Fruit fly (Drosophila melanogaster): ENCODE data around the gene Mocs1.

The Mocs1 gene

dm6 chr3L:11033327-11033975, 36.9 kb upstream of the Mocs1 start:
- no peak for TF ChIP-seq kay (GFP tag; ENCODE audit: borderline replicate concordance)
- TF ChIP-seq CG33017 (tag; optimal IDR thresholded peaks at IDR 0.05) = no peak
- TF ChIP-seq CG12768 (GFP tag; optimal IDR thresholded peaks at IDR 0.05) = no peak
- no peak for TF ChIP-seq CG7101 (tag; optimal IDR thresholded peaks at IDR 0.05)
- TF ChIP-seq CG5204 (GFP tag; optimal IDR thresholded peaks at IDR 0.05) = no peak

- TF ChIP-seq Mnt (GFP tag; optimal IDR thresholded peaks at IDR 0.05) (no peak), Hr96 (GFP tag; optimal IDR thresholded peaks at IDR 0.05) (no peak), CG7101 (tag; optimal IDR thresholded peaks at IDR 0.05) (no peak), tj (GFP tag; optimal IDR thresholded peaks at IDR 0.05) (no peak), CG1620 (GFP tag; optimal IDR thresholded peaks at IDR 0.05) (no peak), toe (GFP tag; optimal IDR thresholded peaks at IDR 0.05) (no peak), pad (GFP tag; optimal IDR thresholded peaks at IDR 0.05) (no peak), CG14711 (tag; optimal IDR thresholded peaks at IDR 0.05) (no peak), Clk (GFP tag; optimal IDR thresholded peaks at IDR 0.05) (no peak), Crg-1 (GFP tag; optimal IDR thresholded peaks at IDR 0.05) (no peak), CG11617 (GFP tag; optimal IDR thresholded peaks at IDR 0.05) (no peak), CG5204 (GFP tag; optimal IDR thresholded peaks at IDR 0.05) (no peak)
Measured at dm6 chr3L:11035039-11035438, 35.3 kb upstream of the Mocs1 start.

- TF ChIP-seq kay (GFP tag; ENCODE audit: borderline replicate concordance) (peak; percentile 47), tj (GFP tag; optimal IDR thresholded peaks at IDR 0.05) (no peak), toe (GFP tag; optimal IDR thresholded peaks at IDR 0.05) (no peak), CG12768 (GFP tag; optimal IDR thresholded peaks at IDR 0.05) (no peak)
Measured at dm6 chr3L:11041193-11041592, 29.1 kb upstream of the Mocs1 start.

- TF ChIP-seq Hr96 (GFP tag; optimal IDR thresholded peaks at IDR 0.05) = no peak
- TF ChIP-seq CG1620 (GFP tag; optimal IDR thresholded peaks at IDR 0.05) = no peak
- TF ChIP-seq tj (GFP tag; optimal IDR thresholded peaks at IDR 0.05) = peak; percentile 97
Measured at dm6 chr3L:11043650-11044049, 26.7 kb upstream of the Mocs1 start.

- TF ChIP-seq CG1620 (GFP tag; optimal IDR thresholded peaks at IDR 0.05) (no peak), tj (GFP tag; optimal IDR thresholded peaks at IDR 0.05) (peak; percentile 99)
Measured at dm6 chr3L:11045009-11045408, 25.3 kb upstream of the Mocs1 start.

dm6 chr3L:11046559-11046958, 23.8 kb upstream of the Mocs1 start:
- no peak for TF ChIP-seq CG7045 (GFP tag; optimal IDR thresholded peaks at IDR 0.05)
- TF ChIP-seq pad (GFP tag; optimal IDR thresholded peaks at IDR 0.05) = peak; percentile 7
- TF ChIP-seq toe (GFP tag; optimal IDR thresholded peaks at IDR 0.05) = no peak
- TF ChIP-seq tj (GFP tag; optimal IDR thresholded peaks at IDR 0.05) = peak; percentile 45
- peak; percentile 9 for TF ChIP-seq CG12768 (GFP tag; optimal IDR thresholded peaks at IDR 0.05)
- TF ChIP-seq CG5204 (GFP tag; optimal IDR thresholded peaks at IDR 0.05) = no peak
- TF ChIP-seq CG11617 (GFP tag; optimal IDR thresholded peaks at IDR 0.05) = no peak
- TF ChIP-seq cic (GFP tag; optimal IDR thresholded peaks at IDR 0.05) = no peak
- TF ChIP-seq ovo (GFP tag; optimal IDR thresholded peaks at IDR 0.05) = peak; percentile 68
- TF ChIP-seq CG14711 (tag; optimal IDR thresholded peaks at IDR 0.05) = no peak
- TF ChIP-seq kay (GFP tag; ENCODE audit: borderline replicate concordance) = no peak
- TF ChIP-seq Clk (GFP tag; optimal IDR thresholded peaks at IDR 0.05) = no peak
- TF ChIP-seq CG1620 (GFP tag; optimal IDR thresholded peaks at IDR 0.05) = no peak
- no peak for TF ChIP-seq Hr96 (GFP tag; optimal IDR thresholded peaks at IDR 0.05)
- no peak for TF ChIP-seq cnc (optimal IDR thresholded peaks at IDR 0.05)
- peak; percentile 35 for TF ChIP-seq Crg-1 (GFP tag; optimal IDR thresholded peaks at IDR 0.05)
- TF ChIP-seq CG7101 (tag; optimal IDR thresholded peaks at IDR 0.05) = peak; percentile 27
- peak; percentile 53 for TF ChIP-seq bab1 (GFP tag; optimal IDR thresholded peaks at IDR 0.05)
- TF ChIP-seq Mnt (GFP tag; optimal IDR thresholded peaks at IDR 0.05) = peak; percentile 17
- TF ChIP-seq CG33017 (tag; optimal IDR thresholded peaks at IDR 0.05) = peak; percentile 2

- TF ChIP-seq CG7101 (tag; optimal IDR thresholded peaks at IDR 0.05) (peak; percentile 57), bab1 (GFP tag; optimal IDR thresholded peaks at IDR 0.05) (peak; percentile 89), Clk (GFP tag; optimal IDR thresholded peaks at IDR 0.05) (no peak), CG5204 (GFP tag; optimal IDR thresholded peaks at IDR 0.05) (peak; percentile 18), toe (GFP tag; optimal IDR thresholded peaks at IDR 0.05) (peak; percentile 20), CG7045 (GFP tag; optimal IDR thresholded peaks at IDR 0.05) (no peak), Hr96 (GFP tag; optimal IDR thresholded peaks at IDR 0.05) (peak; percentile 68), CG1620 (GFP tag; optimal IDR thresholded peaks at IDR 0.05) (peak; percentile 49), tj (GFP tag; optimal IDR thresholded peaks at IDR 0.05) (no peak), CG11617 (GFP tag; optimal IDR thresholded peaks at IDR 0.05) (no peak), CG14711 (tag; optimal IDR thresholded peaks at IDR 0.05) (no peak), kay (GFP tag; ENCODE audit: borderline replicate concordance) (no peak), ovo (GFP tag; optimal IDR thresholded peaks at IDR 0.05) (peak; percentile 66), CG12768 (GFP tag; optimal IDR thresholded peaks at IDR 0.05) (peak; percentile 1), pad (GFP tag; optimal IDR thresholded peaks at IDR 0.05) (peak; percentile 64), Crg-1 (GFP tag; optimal IDR thresholded peaks at IDR 0.05) (peak; percentile 49), cic (GFP tag; optimal IDR thresholded peaks at IDR 0.05) (no peak), cnc (optimal IDR thresholded peaks at IDR 0.05) (no peak), Mnt (GFP tag; optimal IDR thresholded peaks at IDR 0.05) (peak; percentile 31), CG33017 (tag; optimal IDR thresholded peaks at IDR 0.05) (no peak)
Measured at dm6 chr3L:11047877-11048276, 22.4 kb upstream of the Mocs1 start.

Measured in whole organism, adult.